Worm (Caenorhabditis elegans): ENCODE data around the gene ndx-6.

DNA sequence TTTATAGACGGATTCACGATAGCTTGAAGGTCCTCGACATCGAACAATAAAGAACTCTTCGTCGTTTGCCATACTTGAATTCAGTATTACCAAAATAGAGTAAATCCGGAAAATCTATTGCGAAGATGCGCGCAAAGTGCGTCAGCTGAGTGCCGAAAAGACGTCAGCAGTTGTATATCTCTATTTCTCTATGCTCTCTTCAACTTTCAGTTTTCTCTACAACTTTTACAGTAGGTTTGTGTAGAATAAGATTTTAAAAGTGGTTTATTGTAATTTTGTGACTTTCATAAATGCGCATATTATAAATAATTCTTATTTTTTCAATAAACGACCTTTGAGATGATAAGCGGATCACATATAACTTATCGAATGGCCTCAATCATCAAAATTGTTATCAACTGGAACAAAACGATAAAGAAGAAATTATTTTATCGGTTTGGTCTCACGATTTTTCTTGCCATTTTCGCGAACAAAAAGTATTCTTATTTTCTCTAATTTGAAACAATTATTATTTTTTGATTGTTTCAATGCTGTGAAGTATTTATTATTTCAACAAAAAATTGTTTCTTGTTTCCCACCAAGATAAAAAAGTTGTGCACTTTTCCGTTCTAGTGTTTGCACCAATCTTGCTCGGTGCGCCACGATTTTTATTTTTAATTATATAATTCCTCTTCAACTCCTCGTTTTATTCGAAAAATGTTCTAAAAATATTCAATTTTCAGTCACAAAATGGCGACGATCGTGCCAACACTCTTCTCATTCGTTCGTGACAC is 16.2 kb downstream of the ndx-6 start, which contains the start of the genes agt-2 and F09E5.3:
- TF ChIP-seq ama-1 (optimal IDR thresholded peaks at IDR 0.05) = no peak
- no peak for TF ChIP-seq ets-7 (tag; optimal IDR thresholded peaks at IDR 0.05)
- no peak for TF ChIP-seq pes-1 (GFP tag; IDR thresholded peaks at IDR 0.05)
- TF ChIP-seq B0310.2 (tag; optimal IDR thresholded peaks at IDR 0.05) = no peak
- TF ChIP-seq ceh-13 (GFP tag; optimal IDR thresholded peaks at IDR 0.05) = no peak
- TF ChIP-seq hnd-1 (tag; optimal IDR thresholded peaks at IDR 0.05) = no peak
- TF ChIP-seq F13C5.2 (tag; optimal IDR thresholded peaks at IDR 0.05) = peak; percentile 36
- TF ChIP-seq tbx-37 (GFP tag; conservative IDR thresholded peaks at IDR 0.05) = 0 out of 2 replicates have a peak, but pooled peaks have one; percentile 27
- no peak for TF ChIP-seq tbx-11 (GFP tag; IDR thresholded peaks at IDR 0.05)
- no peak for TF ChIP-seq hmbx-1 (tag; optimal IDR thresholded peaks at IDR 0.05)
- TF ChIP-seq scrt-1 (GFP tag; IDR thresholded peaks at IDR 0.05) = no peak
